Fruit fly (Drosophila melanogaster) whole organism, embryonic: Measurements from ENCODE around the gene CheA29a.
A peak's percentile ranks its signal among the peaks of the same experiment; 100 is the strongest.

Experiments used
- Aef1 ChIP-seq: fragments of 200-800 bp; sonication (Bioruptor generic); IDR thresholded peaks from 3 replicates; pipeline ENCODE4 v1.3.6; 2022; ENCODE audit warnings: missing biosample characterization, missing genetic modification characterization
- Antp ChIP-seq: fragments of 200-800 bp; sonication (Bioruptor generic); optimal IDR thresholded peaks from 3 replicates; lab custom pipeline; 2016; ENCODE audit warnings: missing biosample characterization, missing genetic modification characterization
- Asciz ChIP-seq: fragments of 200-800 bp; sonication (Bioruptor generic); optimal IDR thresholded peaks from 2 replicates; lab custom pipeline; 2017; ENCODE audit warnings: missing biosample characterization, mild to moderate bottlenecking, missing genetic modification characterization, missing genetic modification reagents
- B-H2 ChIP-seq: fragments of 200-800 bp; sonication (Bioruptor generic); optimal IDR thresholded peaks from 2 replicates; lab custom pipeline; 2018; ENCODE audit warnings: missing biosample characterization, mild to moderate bottlenecking, missing genetic modification characterization
- CG10366 ChIP-seq: fragments of 200-800 bp; sonication (Bioruptor generic); IDR thresholded peaks from 2 replicates; pipeline ENCODE4 v1.3.6; 2022; ENCODE audit warnings: missing biosample characterization, missing genetic modification characterization
- CG10462 ChIP-seq: fragments of 200-800 bp; sonication (Bioruptor generic); optimal IDR thresholded peaks from 2 replicates; lab custom pipeline; 2016; ENCODE audit warnings: missing biosample characterization, missing genetic modification characterization
- CG13287 ChIP-seq: fragments of 200-800 bp; sonication (Bioruptor generic); IDR thresholded peaks from 2 replicates; pipeline ENCODE4 v1.3.6; 2022; ENCODE audit warnings: missing biosample characterization, missing genetic modification characterization; ENCODE audit not compliant: partially characterized antibody
- CG14014 ChIP-seq: fragments of 200-800 bp; sonication (Bioruptor generic); IDR thresholded peaks from 2 replicates; pipeline ENCODE4 v1.3.6; 2022; ENCODE audit warnings: missing biosample characterization, missing genetic modification characterization
- CG14050 ChIP-seq: fragments of 200-800 bp; sonication (Bioruptor generic); IDR thresholded peaks from 3 replicates; pipeline ENCODE4 v1.3.6; 2022; ENCODE audit warnings: missing biosample characterization, missing genetic modification characterization
- CG1647 ChIP-seq: fragments of 200-800 bp; sonication (Bioruptor generic); optimal IDR thresholded peaks from 3 replicates; lab custom pipeline; 2016; ENCODE audit warnings: missing biosample characterization, missing genetic modification characterization
- CG16779 ChIP-seq: fragments of 200-800 bp; sonication (Bioruptor generic); IDR thresholded peaks from 2 replicates; pipeline ENCODE4 v1.3.6; 2022; ENCODE audit warnings: missing biosample characterization, missing genetic modification characterization
- CG17186 ChIP-seq: fragments of 200-800 bp; sonication (Bioruptor generic); optimal IDR thresholded peaks from 3 replicates; lab custom pipeline; 2017; ENCODE audit warnings: missing biosample characterization, missing genetic modification reagents, missing genetic modification characterization
- CG31224 ChIP-seq: fragments of 200-800 bp; sonication (Bioruptor generic); IDR thresholded peaks from 2 replicates; pipeline ENCODE4 v1.3.6; 2022; ENCODE audit warnings: missing biosample characterization, missing genetic modification characterization
- CG3163 ChIP-seq: fragments of 200-800 bp; sonication (Bioruptor generic); optimal IDR thresholded peaks from 3 replicates; lab custom pipeline; 2016; ENCODE audit warnings: missing biosample characterization, missing genetic modification characterization
- CG3847 ChIP-seq: fragments of 200-800 bp; sonication (Bioruptor generic); IDR thresholded peaks from 2 replicates; pipeline ENCODE4 v1.3.6; 2022; ENCODE audit warnings: missing biosample characterization, missing genetic modification characterization
- CG6175 ChIP-seq: fragments of 200-800 bp; sonication (Bioruptor generic); IDR thresholded peaks from 3 replicates; pipeline ENCODE4 v1.3.6; 2022; ENCODE audit warnings: missing biosample characterization, missing genetic modification characterization
- CG7271 ChIP-seq: fragments of 200-800 bp; sonication (Bioruptor generic); optimal IDR thresholded peaks from 2 replicates; lab custom pipeline; 2018; ENCODE audit warnings: missing biosample characterization, mild to moderate bottlenecking, missing genetic modification characterization, moderate library complexity
- CG7357 ChIP-seq: fragments of 200-800 bp; sonication (Bioruptor generic); IDR thresholded peaks from 3 replicates; pipeline ENCODE4 v1.3.6; 2022; ENCODE audit warnings: missing biosample characterization, missing genetic modification characterization
- CG7556 ChIP-seq: fragments of 200-800 bp; sonication (Bioruptor generic); optimal IDR thresholded peaks from 2 replicates; lab custom pipeline; 2017; ENCODE audit warnings: missing biosample characterization, mild to moderate bottlenecking, missing genetic modification characterization
- CG8290 ChIP-seq, 3 experiments: fragments of 200-800 bp; sonication (Bioruptor generic); optimal IDR thresholded peaks; 2 replicates each; lab custom pipeline; 2016 to 2019; ENCODE audit warnings: missing biosample characterization in 3 of 3, missing genetic modification characterization in 3 of 3, mild to moderate bottlenecking in 2 of 3, moderate library complexity in 1 of 3
- CG9797 ChIP-seq: fragments of 200-800 bp; sonication (Bioruptor generic); optimal IDR thresholded peaks from 3 replicates; lab custom pipeline; 2018; ENCODE audit warnings: missing biosample characterization, mild to moderate bottlenecking, missing genetic modification characterization
- CTCF ChIP-seq: fragments of 200-800 bp; sonication (Bioruptor generic); optimal IDR thresholded peaks from 2 replicates; lab custom pipeline; 2017; ENCODE audit warnings: missing biosample characterization, mild to moderate bottlenecking, missing genetic modification characterization, moderate library complexity
- Dad ChIP-seq: fragments of 200-800 bp; sonication (Bioruptor generic); optimal IDR thresholded peaks from 3 replicates; lab custom pipeline; 2016; ENCODE audit warnings: missing biosample characterization, missing genetic modification characterization
- Dek ChIP-seq: fragments of 200-800 bp; sonication (Bioruptor generic); optimal IDR thresholded peaks from 3 replicates; lab custom pipeline; 2019; ENCODE audit warnings: missing biosample characterization, mild to moderate bottlenecking, missing genetic modification characterization, moderate library complexity
- Eip74EF ChIP-seq, 2 experiments: fragments of 200-800 bp in 1 of 2; fragments of >200 bp in 1 of 2; sonication (Bioruptor generic) in 1 of 2; optimal IDR thresholded peaks; 2 replicates each; lab custom pipeline; 2017 to 2019; ENCODE audit warnings: missing biosample characterization in 2 of 2, missing genetic modification characterization in 2 of 2, mild to moderate bottlenecking in 1 of 2, moderate library complexity in 1 of 2
- Elba2 ChIP-seq: fragments of 200-800 bp; sonication (Bioruptor generic); optimal IDR thresholded peaks from 3 replicates; lab custom pipeline; 2016; ENCODE audit warnings: missing biosample characterization, missing genetic modification characterization
- Fer3 ChIP-seq: fragments of 200-800 bp; sonication (Bioruptor generic); optimal IDR thresholded peaks from 2 replicates; lab custom pipeline; 2018; ENCODE audit warnings: missing biosample characterization, mild to moderate bottlenecking, missing genetic modification characterization, moderate library complexity
- GATAe ChIP-seq: fragments of 200-800 bp; sonication (Bioruptor generic); conservative IDR thresholded peaks from 2 replicates; pipeline ENCODE4 v1.3.6; 2022; ENCODE audit warnings: missing biosample characterization, missing genetic modification characterization
- HLH4C ChIP-seq: fragments of 200-800 bp; sonication (Bioruptor generic); IDR thresholded peaks from 3 replicates; pipeline ENCODE4 v1.3.6; 2022; ENCODE audit warnings: missing biosample characterization, missing genetic modification characterization; ENCODE audit not compliant: partially characterized antibody
- Hsf ChIP-seq: fragments of 200-800 bp; sonication (Bioruptor generic); optimal IDR thresholded peaks from 3 replicates; lab custom pipeline; 2016; ENCODE audit warnings: missing biosample characterization, missing genetic modification characterization
- Lhr ChIP-seq: fragments of 200-800 bp; sonication (Bioruptor generic); optimal IDR thresholded peaks from 3 replicates; lab custom pipeline; 2017; ENCODE audit warnings: mild to moderate bottlenecking, missing biosample characterization, missing genetic modification reagents, missing genetic modification characterization
- Pdp1 ChIP-seq, 2 experiments: fragments of 200-800 bp; sonication (Bioruptor generic); optimal IDR thresholded peaks; 3 replicates each; lab custom pipeline; 2016; ENCODE audit warnings: missing biosample characterization in 2 of 2, missing genetic modification characterization in 2 of 2, mild to moderate bottlenecking in 1 of 2, moderate library complexity in 1 of 2
- Sry-β ChIP-seq: fragments of 200-800 bp; sonication (Bioruptor generic); optimal IDR thresholded peaks from 2 replicates; lab custom pipeline; 2018; ENCODE audit warnings: missing biosample characterization, mild to moderate bottlenecking, missing genetic modification characterization, moderate library complexity
- Stat92E ChIP-seq, 3 experiments: fragments of >200 bp in 2 of 3; fragments of 200-800 bp in 1 of 3; sonication (Bioruptor generic) in 1 of 3; optimal IDR thresholded peaks; 2 replicates each; lab custom pipeline; 2017 to 2019; ENCODE audit warnings: missing biosample characterization in 3 of 3, missing genetic modification characterization in 3 of 3, mild to moderate bottlenecking in 1 of 3, moderate library complexity in 1 of 3
- disco-r ChIP-seq: fragments of 200-800 bp; sonication (Bioruptor generic); optimal IDR thresholded peaks from 2 replicates; lab custom pipeline; 2016; ENCODE audit warnings: missing biosample characterization, missing genetic modification characterization
- fd102C ChIP-seq: fragments of 200-800 bp; sonication (Bioruptor generic); optimal IDR thresholded peaks from 2 replicates; lab custom pipeline; 2018; ENCODE audit warnings: missing biosample characterization, mild to moderate bottlenecking, missing genetic modification characterization, moderate library complexity
- fd64A ChIP-seq: fragments of 200-800 bp; sonication (Bioruptor generic); optimal IDR thresholded peaks from 3 replicates; lab custom pipeline; 2018; ENCODE audit warnings: missing biosample characterization, mild to moderate bottlenecking, missing genetic modification characterization
- gsb-n ChIP-seq: fragments of 200-800 bp; sonication (Bioruptor generic); optimal IDR thresholded peaks from 3 replicates; lab custom pipeline; 2018; ENCODE audit warnings: missing biosample characterization, mild to moderate bottlenecking, missing genetic modification characterization
- hbn ChIP-seq: fragments of 200-800 bp; sonication (Bioruptor generic); IDR thresholded peaks from 2 replicates; pipeline ENCODE4 v1.3.6; 2022; ENCODE audit warnings: missing biosample characterization, missing genetic modification characterization; ENCODE audit not compliant: partially characterized antibody
- inv ChIP-seq: fragments of 200-800 bp; sonication (Bioruptor generic); IDR thresholded peaks from 2 replicates; pipeline ENCODE4 v1.3.6; 2022; ENCODE audit warnings: missing biosample characterization, missing genetic modification characterization; ENCODE audit not compliant: partially characterized antibody
- lov ChIP-seq, 2 experiments: fragments of 200-800 bp in 1 of 2; fragments of >200 bp in 1 of 2; sonication (Bioruptor generic) in 1 of 2; IDR thresholded peaks in 1 of 2; optimal IDR thresholded peaks in 1 of 2; 2 replicates in 1 of 2; 3 replicates in 1 of 2; pipeline versions ENCODE4 v1.3.6 to Lab custom; 2017 to 2022; ENCODE audit warnings: missing biosample characterization in 1 of 2, missing genetic modification characterization in 1 of 2
- pnt ChIP-seq: fragments of 200-800 bp; sonication (Bioruptor generic); optimal IDR thresholded peaks from 3 replicates; lab custom pipeline; 2016; ENCODE audit warnings: missing biosample characterization, missing genetic modification characterization
- row ChIP-seq: fragments of 200-800 bp; sonication (Bioruptor generic); IDR thresholded peaks from 3 replicates; pipeline ENCODE4 v1.3.6; 2022; ENCODE audit warnings: missing biosample characterization, missing genetic modification characterization
- sim ChIP-seq: fragments of 200-800 bp; sonication (Bioruptor generic); IDR thresholded peaks from 2 replicates; pipeline ENCODE4 v1.3.6; 2022; ENCODE audit warnings: missing biosample characterization, missing genetic modification characterization
- sima ChIP-seq: fragments of 200-800 bp; sonication (Bioruptor generic); optimal IDR thresholded peaks from 2 replicates; lab custom pipeline; 2016; ENCODE audit warnings: missing biosample characterization, missing genetic modification characterization
- slou ChIP-seq: fragments of 200-800 bp; sonication (Bioruptor generic); optimal IDR thresholded peaks from 3 replicates; lab custom pipeline; 2016; ENCODE audit warnings: missing biosample characterization, missing genetic modification characterization
- stwl ChIP-seq: fragments of 200-800 bp; sonication (Bioruptor generic); optimal IDR thresholded peaks from 3 replicates; lab custom pipeline; 2018; ENCODE audit warnings: missing biosample characterization, mild to moderate bottlenecking, missing genetic modification characterization, moderate library complexity
- ttk ChIP-seq: fragments of 200-800 bp; sonication (Bioruptor generic); IDR thresholded peaks from 2 replicates; pipeline ENCODE4 v2.1.2; 2022; ENCODE audit warnings: missing biosample characterization, missing genetic modification characterization
- unc-4 ChIP-seq: fragments of 200-800 bp; sonication (Bioruptor generic); IDR thresholded peaks from 2 replicates; pipeline ENCODE4 v1.3.6; 2022; ENCODE audit warnings: missing biosample characterization, missing genetic modification characterization; ENCODE audit not compliant: partially characterized antibody
- usp ChIP-seq: fragments of >200 bp; optimal IDR thresholded peaks from 2 replicates; lab custom pipeline; 2017; ENCODE audit warnings: missing biosample characterization, missing genetic modification characterization

Gene CheA29a

DNA sequence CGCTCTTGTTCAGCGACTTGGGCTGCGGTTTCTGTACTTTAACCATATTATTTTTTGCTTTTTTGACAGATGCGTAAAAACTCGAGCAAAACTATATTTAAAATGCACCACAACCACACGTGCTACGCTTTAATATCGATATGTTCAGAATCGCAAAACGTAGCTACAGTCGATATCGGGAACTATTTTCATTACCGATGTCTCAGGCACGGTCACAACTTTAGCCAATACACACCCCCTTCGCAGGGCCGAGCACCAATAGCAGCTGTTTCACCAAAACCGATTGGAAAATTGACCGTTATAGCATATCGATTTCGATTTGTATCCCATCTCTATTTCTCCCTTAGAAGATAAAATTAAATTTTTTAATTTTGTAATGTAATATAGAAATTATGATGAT, 34.6 kb downstream of the CheA29a start, which contains the start of gene CG13096 (continued):
- no peak for TF ChIP-seq Sry-β (GFP tag; lab: Kevin White, UChicago)
- peak; percentile 65 for TF ChIP-seq CG9797 (GFP tag; lab: Kevin White, UChicago)
- peak; percentile 30 for TF ChIP-seq CG10462
- peak; percentile 99 for TF ChIP-seq unc-4 (GFP tag; lab: Robert Waterston, UW)
- TF ChIP-seq Dek (tag; lab: Kevin White, UChicago) = peak; percentile 52
- TF ChIP-seq Pdp1 (GFP tag; optimal IDR thresholded peaks at IDR 0.05; lab: Kevin White, UChicago) = no peak
- TF ChIP-seq CG3163 (GFP tag; lab: Kevin White, UChicago) = no peak
- peak; percentile 18 for TF ChIP-seq Antp (GFP tag; lab: Kevin White, UChicago)
- TF ChIP-seq CG14050 = no peak
- TF ChIP-seq Asciz = no peak
- no peak for TF ChIP-seq usp (GFP tag; lab: Kevin White, UChicago)
- TF ChIP-seq CTCF (GFP tag; lab: Kevin White, UChicago) = peak; percentile 47
- no peak for TF ChIP-seq pnt (GFP tag; lab: Kevin White, UChicago)
- peak; percentile 100 for TF ChIP-seq CG13287 (GFP tag; lab: Robert Waterston, UW)
- TF ChIP-seq CG17186 (GFP tag; lab: Kevin White, UChicago) = peak; percentile 72
- no peak for TF ChIP-seq CG10366 (GFP tag; lab: Robert Waterston, UW)
- peak; percentile 49 for TF ChIP-seq B-H2 (GFP tag; lab: Kevin White, UChicago)
- peak; percentile 98 for TF ChIP-seq HLH4C (GFP tag; lab: Robert Waterston, UW)
- TF ChIP-seq hbn (GFP tag; lab: Robert Waterston, UW) = peak; percentile 99
- no peak for TF ChIP-seq Aef1 (GFP tag; lab: Robert Waterston, UW)
- TF ChIP-seq CG3847 (GFP tag; lab: Robert Waterston, UW) = peak; percentile 53; the same call in 1 of the 2 replicates
- TF ChIP-seq CG7357 = no peak
- peak; percentile 22 for TF ChIP-seq Dad (GFP tag; lab: Kevin White, UChicago)
- no peak for TF ChIP-seq CG16779 (GFP tag; lab: Robert Waterston, UW)
- TF ChIP-seq slou (GFP tag; lab: Kevin White, UChicago) = no peak
- TF ChIP-seq CG7271 (tag; lab: Kevin White, UChicago) = no peak
- no peak for TF ChIP-seq gsb-n
- peak; percentile 59; the same call in 2 of the 3 replicates for TF ChIP-seq row (GFP tag; lab: Robert Waterston, UW)
- TF ChIP-seq CG1647 (GFP tag; lab: Kevin White, UChicago) = no peak
- peak in 1 of 3 experiments; percentile 44 for TF ChIP-seq Stat92E (GFP tag; optimal IDR thresholded peaks at IDR 0.05; lab: Kevin White, UChicago)
- no peak for TF ChIP-seq CG14014 (GFP tag; lab: Robert Waterston, UW)
- TF ChIP-seq stwl (tag; lab: Kevin White, UChicago) = peak; percentile 84
- no peak for TF ChIP-seq CG7556 (GFP tag; lab: Kevin White, UChicago)
- no peak for TF ChIP-seq ttk (GFP tag; lab: Robert Waterston, UW)
- TF ChIP-seq disco-r (GFP tag; lab: Kevin White, UChicago) = no peak
- no peak for TF ChIP-seq sima (GFP tag; lab: Kevin White, UChicago)
- TF ChIP-seq sim (GFP tag; lab: Robert Waterston, UW) = no peak
- no peak for TF ChIP-seq fd102C (GFP tag; lab: Kevin White, UChicago)
- no peak for TF ChIP-seq lov (optimal IDR thresholded peaks at IDR 0.05; lab: Kevin White, UChicago)
- no peak for TF ChIP-seq lov (GFP tag; IDR thresholded peaks at IDR 0.05; lab: Robert Waterston, UW)
- TF ChIP-seq Elba2 (GFP tag; lab: Kevin White, UChicago) = no peak
- no peak for TF ChIP-seq GATAe (GFP tag; lab: Robert Waterston, UW)
- TF ChIP-seq CG31224 (GFP tag; lab: Robert Waterston, UW) = no peak
- no peak for TF ChIP-seq CG6175
- TF ChIP-seq Hsf (GFP tag; lab: Kevin White, UChicago) = peak; percentile 11
- peak; percentile 90 for TF ChIP-seq CG8290 (GFP tag; optimal IDR thresholded peaks at IDR 0.05; lab: Kevin White, UChicago)
- TF ChIP-seq CG8290 (tag; optimal IDR thresholded peaks at IDR 0.05; lab: Kevin White, UChicago) = peak; percentile 75 to 96
- peak; percentile 97 for TF ChIP-seq inv (GFP tag; lab: Robert Waterston, UW)
- no peak for TF ChIP-seq Eip74EF (GFP tag; optimal IDR thresholded peaks at IDR 0.05; lab: Kevin White, UChicago)
- peak; percentile 77 for TF ChIP-seq Lhr (GFP tag; lab: Kevin White, UChicago)
- no peak for TF ChIP-seq fd64A
- no peak for TF ChIP-seq Fer3 (tag; lab: Kevin White, UChicago)
